Worm (Caenorhabditis elegans) whole organism, L2 larva: ENCODE data around the gene ndua-7.

Experiments
- C34F6.9 ChIP-seq: fragments of 150-350 bp; optimal IDR thresholded peaks from 2 replicates; lab custom pipeline; 2014; ENCODE audit warnings: missing biosample characterization, missing genetic modification characterization
- F13H6.1 ChIP-seq: sonication (generic microtip); optimal IDR thresholded peaks from 2 replicates; lab custom pipeline; 2016; ENCODE audit warnings: missing genetic modification characterization, missing compliant biosample characterization
- R02D3.7 ChIP-seq: fragments of 150-350 bp; optimal IDR thresholded peaks from 2 replicates; lab custom pipeline; 2014; ENCODE audit warnings: missing biosample characterization, missing genetic modification characterization
- Y55F3AM.14 ChIP-seq: fragments of 200-800 bp; sonication (Bioruptor generic); optimal IDR thresholded peaks from 2 replicates; lab custom pipeline; 2018; ENCODE audit warnings: mild to moderate bottlenecking, missing genetic modification characterization, missing compliant biosample characterization
- ZK546.5 ChIP-seq: sonication (generic microtip); optimal IDR thresholded peaks from 2 replicates; lab custom pipeline; 2017; ENCODE audit warnings: missing biosample characterization, missing genetic modification characterization
- alr-1 ChIP-seq: fragments of 150-350 bp; optimal IDR thresholded peaks from 2 replicates; lab custom pipeline; 2014; ENCODE audit warnings: missing biosample characterization, missing genetic modification characterization
- aly-2 ChIP-seq: fragments of 150-350 bp; optimal IDR thresholded peaks from 2 replicates; lab custom pipeline; 2014; ENCODE audit warnings: missing biosample characterization, missing genetic modification characterization
- ama-1 ChIP-seq: fragments of 150-350 bp; optimal IDR thresholded peaks from 2 replicates; lab custom pipeline; 2018; ENCODE audit warnings: inconsistent platforms
- blmp-1 ChIP-seq: sonication (generic microtip); optimal IDR thresholded peaks from 2 replicates; lab custom pipeline; 2017; ENCODE audit warnings: missing genetic modification characterization, mild to moderate bottlenecking, missing compliant biosample characterization, antibody characterized with exemption, moderate library complexity; ENCODE audit not compliant: insufficient read depth
- ceh-16 ChIP-seq: fragments of 150-350 bp; optimal IDR thresholded peaks from 2 replicates; lab custom pipeline; 2014; ENCODE audit warnings: missing biosample characterization, missing genetic modification characterization
- ceh-82 ChIP-seq: fragments of 150-350 bp; optimal IDR thresholded peaks from 2 replicates; lab custom pipeline; 2014; ENCODE audit warnings: missing biosample characterization, missing genetic modification characterization
- crh-2 ChIP-seq: sonication (generic microtip); optimal IDR thresholded peaks from 2 replicates; lab custom pipeline; 2017; ENCODE audit warnings: missing biosample characterization, missing genetic modification characterization
- dmd-4 ChIP-seq: sonication (generic microtip); optimal IDR thresholded peaks from 2 replicates; lab custom pipeline; 2017; ENCODE audit warnings: missing biosample characterization, missing genetic modification characterization
- egl-27 ChIP-seq: sonication (generic microtip); optimal IDR thresholded peaks from 3 replicates; lab custom pipeline; 2017; ENCODE audit warnings: missing biosample characterization, missing genetic modification reagents, missing genetic modification characterization
- elt-1 ChIP-seq: fragments of 150-350 bp; optimal IDR thresholded peaks from 2 replicates; lab custom pipeline; 2014; ENCODE audit warnings: missing biosample characterization, missing genetic modification characterization
- elt-3 ChIP-seq: sonication (generic microtip); optimal IDR thresholded peaks from 2 replicates; lab custom pipeline; 2017; ENCODE audit warnings: missing biosample characterization, missing genetic modification characterization
- fos-1 ChIP-seq: fragments of 150-350 bp; optimal IDR thresholded peaks from 2 replicates; lab custom pipeline; 2014; ENCODE audit warnings: missing biosample characterization, missing genetic modification characterization
- gmeb-1 ChIP-seq: fragments of 150-350 bp; optimal IDR thresholded peaks from 2 replicates; lab custom pipeline; 2014; ENCODE audit warnings: missing biosample characterization, missing genetic modification characterization
- lin-11 ChIP-seq: fragments of 150-350 bp; sonication (generic microtip); optimal IDR thresholded peaks from 2 replicates; lab custom pipeline; 2014; ENCODE audit warnings: missing biosample characterization, missing genetic modification characterization, inconsistent platforms, mixed read lengths
- lin-13 ChIP-seq: fragments of 150-350 bp; optimal IDR thresholded peaks from 2 replicates; lab custom pipeline; 2014; ENCODE audit warnings: missing biosample characterization, missing genetic modification reagents, missing genetic modification characterization
- lin-39 ChIP-seq: fragments of 150-350 bp; optimal IDR thresholded peaks from 2 replicates; lab custom pipeline; 2014; ENCODE audit warnings: missing biosample characterization, missing genetic modification reagents, missing genetic modification characterization
- lsy-2 ChIP-seq, 2 experiments: fragments of 150-350 bp in 1 of 2; sonication (generic microtip) in 1 of 2; optimal IDR thresholded peaks; 2 replicates each; lab custom pipeline; 2014 to 2017; ENCODE audit warnings: missing biosample characterization in 2 of 2, missing genetic modification characterization in 2 of 2
- mab-5 ChIP-seq: fragments of 150-350 bp; optimal IDR thresholded peaks from 2 replicates; lab custom pipeline; 2014; ENCODE audit warnings: missing biosample characterization, missing genetic modification characterization
- mbf-1 ChIP-seq: sonication (generic microtip); optimal IDR thresholded peaks from 2 replicates; lab custom pipeline; 2017; ENCODE audit warnings: missing biosample characterization, missing genetic modification characterization
- mdl-1 ChIP-seq, 2 experiments: fragments of 150-350 bp in 1 of 2; sonication (generic microtip) in 1 of 2; optimal IDR thresholded peaks; 2 replicates each; lab custom pipeline; 2017; ENCODE audit warnings: missing biosample characterization in 2 of 2, missing genetic modification characterization in 2 of 2
- nhr-10 ChIP-seq: sonication (generic microtip); optimal IDR thresholded peaks from 2 replicates; lab custom pipeline; 2017; ENCODE audit warnings: missing biosample characterization, missing genetic modification characterization
- nhr-11 ChIP-seq: fragments of 150-350 bp; optimal IDR thresholded peaks from 2 replicates; lab custom pipeline; 2014; ENCODE audit warnings: missing biosample characterization, missing genetic modification characterization
- nhr-12 ChIP-seq: fragments of 150-350 bp; optimal IDR thresholded peaks from 2 replicates; lab custom pipeline; 2014; ENCODE audit warnings: missing biosample characterization, missing genetic modification characterization
- nhr-129 ChIP-seq: fragments of 150-350 bp; optimal IDR thresholded peaks from 2 replicates; lab custom pipeline; 2014; ENCODE audit warnings: missing biosample characterization, missing genetic modification characterization
- nhr-21 ChIP-seq: fragments of 150-350 bp; optimal IDR thresholded peaks from 2 replicates; lab custom pipeline; 2014; ENCODE audit warnings: missing biosample characterization, missing genetic modification characterization
- nhr-23 ChIP-seq: fragments of 150-350 bp; optimal IDR thresholded peaks from 2 replicates; lab custom pipeline; 2014; ENCODE audit warnings: missing biosample characterization, missing genetic modification reagents, missing genetic modification characterization
- nhr-237 ChIP-seq: fragments of 150-350 bp; optimal IDR thresholded peaks from 2 replicates; lab custom pipeline; 2014; ENCODE audit warnings: missing biosample characterization, missing genetic modification characterization
- nhr-25 ChIP-seq: fragments of 150-350 bp; sonication (generic microtip); optimal IDR thresholded peaks from 3 replicates; lab custom pipeline; 2014; ENCODE audit warnings: missing biosample characterization, missing genetic modification characterization
- nhr-6 ChIP-seq: fragments of 150-350 bp; optimal IDR thresholded peaks from 2 replicates; lab custom pipeline; 2014; ENCODE audit warnings: missing biosample characterization, missing genetic modification characterization
- nhr-77 ChIP-seq: fragments of 150-350 bp; optimal IDR thresholded peaks from 2 replicates; lab custom pipeline; 2014; ENCODE audit warnings: missing biosample characterization, missing genetic modification characterization
- peb-1 ChIP-seq: fragments of 150-350 bp; optimal IDR thresholded peaks from 2 replicates; lab custom pipeline; 2014; ENCODE audit warnings: missing biosample characterization, missing genetic modification characterization
- sem-4 ChIP-seq: fragments of 150-350 bp; optimal IDR thresholded peaks from 2 replicates; lab custom pipeline; 2014; ENCODE audit warnings: missing biosample characterization, missing genetic modification reagents, missing genetic modification characterization
- skn-1 ChIP-seq: sonication (generic microtip); optimal IDR thresholded peaks from 2 replicates; lab custom pipeline; 2017; ENCODE audit warnings: missing biosample characterization, missing genetic modification characterization
- sma-3 ChIP-seq: sonication (generic microtip); optimal IDR thresholded peaks from 2 replicates; lab custom pipeline; 2016; ENCODE audit warnings: missing genetic modification reagents, missing genetic modification characterization, missing compliant biosample characterization
- sma-9 ChIP-seq, 2 experiments: fragments of 150-350 bp in 1 of 2; sonication (generic microtip) in 1 of 2; optimal IDR thresholded peaks; 2 replicates each; lab custom pipeline; 2014 to 2016; ENCODE audit warnings: missing genetic modification characterization in 2 of 2, mild to moderate bottlenecking in 1 of 2, missing biosample characterization in 1 of 2, missing compliant biosample characterization in 1 of 2, missing genetic modification reagents in 1 of 2, moderate library complexity in 1 of 2
- snpc-4 ChIP-seq: fragments of 150-350 bp; optimal IDR thresholded peaks from 2 replicates; lab custom pipeline; 2014; ENCODE audit warnings: missing biosample characterization, missing genetic modification characterization
- unc-39 ChIP-seq: fragments of 150-350 bp; optimal IDR thresholded peaks from 2 replicates; lab custom pipeline; 2014; ENCODE audit warnings: missing biosample characterization, missing genetic modification characterization
- unc-55 ChIP-seq: fragments of 150-350 bp; sonication (generic microtip); optimal IDR thresholded peaks from 3 replicates; lab custom pipeline; 2014; ENCODE audit warnings: missing biosample characterization, missing genetic modification reagents, missing genetic modification characterization
- unc-62 ChIP-seq: fragments of 150-350 bp; optimal IDR thresholded peaks from 2 replicates; lab custom pipeline; 2014; ENCODE audit warnings: missing biosample characterization, missing genetic modification reagents, missing genetic modification characterization
- zag-1 ChIP-seq: fragments of 150-350 bp; optimal IDR thresholded peaks from 2 replicates; lab custom pipeline; 2014; ENCODE audit warnings: missing biosample characterization, missing genetic modification characterization
- ztf-1 ChIP-seq: fragments of 200-800 bp; sonication (Bioruptor generic); conservative IDR thresholded peaks from 2 replicates; pipeline ENCODE4 v1.3.6; 2022; ENCODE audit warnings: missing genetic modification characterization, missing compliant biosample characterization
- ztf-11 ChIP-seq: sonication (generic microtip); optimal IDR thresholded peaks from 2 replicates; lab custom pipeline; 2017; ENCODE audit warnings: missing biosample characterization, missing genetic modification characterization
- ztf-4 ChIP-seq: fragments of 150-350 bp; optimal IDR thresholded peaks from 2 replicates; lab custom pipeline; 2014; ENCODE audit warnings: missing biosample characterization, missing genetic modification characterization

Gene ndua-7

DNA sequence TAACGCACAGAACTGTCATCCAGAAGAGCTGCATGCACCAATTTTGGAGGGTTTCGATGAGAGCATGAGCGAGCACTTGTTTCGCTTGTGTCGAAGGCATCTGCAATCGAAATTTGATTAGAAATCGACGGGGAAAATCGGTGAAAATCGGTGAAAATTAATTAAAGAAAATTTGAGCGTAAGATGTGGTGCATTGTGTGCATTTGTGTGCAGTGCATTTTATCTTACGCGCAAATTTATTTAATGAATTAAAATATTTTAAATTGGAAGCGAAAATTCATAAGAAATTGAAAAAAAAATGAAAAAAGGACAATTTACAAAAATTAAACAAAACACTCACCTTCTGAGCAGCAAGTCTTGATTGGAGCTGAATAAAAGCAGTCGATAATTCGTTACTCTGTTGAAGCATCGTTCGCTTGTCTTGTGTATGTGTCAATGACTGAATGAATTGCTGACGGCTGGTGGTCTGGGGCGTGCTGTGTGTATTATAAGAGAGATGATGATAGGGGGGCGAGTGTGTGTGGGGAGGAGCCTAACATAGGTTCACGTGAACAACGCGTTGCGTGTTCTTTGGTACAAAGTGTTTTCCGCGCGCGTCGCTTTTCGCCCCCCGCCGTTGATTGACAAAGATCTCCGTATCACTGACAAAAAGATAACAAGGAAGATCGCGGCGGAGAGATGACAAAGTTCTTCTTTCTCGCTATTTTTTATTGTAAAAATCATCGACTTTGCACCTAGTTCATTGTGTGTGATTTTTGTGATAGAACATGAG, 32.6 kb downstream of the ndua-7 start (continued):
- TF ChIP-seq ceh-16 (tag; lab: Kevin White, UChicago), result no peak
- peak; percentile 86 for TF ChIP-seq ztf-4 (tag; lab: Kevin White, UChicago)
- peak; percentile 53 for TF ChIP-seq C34F6.9 (tag; lab: Kevin White, UChicago)
- no peak for TF ChIP-seq nhr-12
- no peak for TF ChIP-seq unc-55 (GFP tag; lab: Kevin White, UChicago)
- peak; percentile 92 for TF ChIP-seq F13H6.1 (tag; lab: Kevin White, UChicago)
- peak; percentile 40 for TF ChIP-seq lin-11 (tag; lab: Kevin White, UChicago)

DNA sequence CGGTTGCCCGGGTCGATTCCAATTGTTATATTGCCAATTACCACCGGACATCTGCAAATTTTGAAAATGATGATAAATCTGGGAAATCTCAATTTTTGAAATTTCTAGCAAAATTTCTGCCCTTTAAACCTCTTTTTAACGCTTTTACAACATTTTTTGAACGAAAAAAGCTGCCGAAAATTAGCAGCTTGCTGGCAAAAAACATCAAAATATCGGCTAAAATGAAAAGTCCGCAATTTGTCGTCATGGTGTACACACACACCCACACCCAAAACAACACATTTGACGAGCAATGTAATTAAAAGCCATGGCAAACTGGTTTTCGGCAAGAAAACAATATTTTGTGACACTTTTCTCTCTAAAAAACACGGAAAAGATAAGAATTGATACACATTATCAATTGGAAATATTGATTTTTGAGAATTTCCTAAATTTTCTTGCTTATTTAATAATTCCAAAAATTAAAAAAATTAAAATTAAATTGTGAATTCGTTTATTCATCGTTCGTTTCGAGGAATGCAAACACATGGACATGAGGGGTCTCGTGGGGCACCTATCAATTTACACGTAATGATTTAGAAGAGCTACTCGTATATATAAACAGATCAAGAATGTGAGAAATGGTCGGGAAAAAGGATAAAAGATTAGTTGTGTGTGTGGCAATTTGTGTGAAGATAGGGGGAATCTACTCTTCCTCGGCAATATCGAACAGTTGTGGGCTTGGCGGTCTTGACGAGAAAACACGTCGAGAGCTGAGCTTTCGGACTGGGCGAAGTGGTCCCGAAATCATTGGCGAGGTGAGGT, 33.6 kb downstream of the ndua-7 start, which contains the start of gene pqn-27:
pqn-27 (minus strand) TSS at position 51 of the 804 bp plus-strand sequence.
- TF ChIP-seq lin-11 (tag; lab: Kevin White, UChicago) (no peak), ceh-16 (tag; lab: Kevin White, UChicago) (no peak), mab-5 (tag; lab: Kevin White, UChicago) (no peak), nhr-10 (tag; lab: Kevin White, UChicago) (no peak), C34F6.9 (tag; lab: Kevin White, UChicago) (peak; percentile 57), ztf-11 (no peak), fos-1 (tag; lab: Kevin White, UChicago) (peak; percentile 28), R02D3.7 (no peak), sma-9 (GFP tag; optimal IDR thresholded peaks at IDR 0.05; lab: Kevin White, UChicago) (peak; percentile 75), sma-9 (tag; optimal IDR thresholded peaks at IDR 0.05; lab: Kevin White, UChicago) (no peak), nhr-6 (tag; lab: Kevin White, UChicago) (peak; percentile 84), egl-27 (tag; lab: Kevin White, UChicago) (no peak), nhr-77 (tag; lab: Kevin White, UChicago) (no peak), nhr-11 (tag; lab: Kevin White, UChicago) (no peak), ama-1 (lab: Kevin White, UChicago) (peak; percentile 96), lin-39 (no peak), sem-4 (peak; percentile 59), nhr-21 (peak; percentile 89), ZK546.5 (tag; lab: Kevin White, UChicago) (no peak), nhr-25 (tag; lab: Kevin White, UChicago) (peak; percentile 89), mbf-1 (tag; lab: Kevin White, UChicago) (no peak), snpc-4 (tag; lab: Kevin White, UChicago) (no peak), F13H6.1 (tag; lab: Kevin White, UChicago) (peak; percentile 75), unc-62 (GFP tag; lab: Kevin White, UChicago) (peak; percentile 32), alr-1 (tag; lab: Kevin White, UChicago) (no peak), aly-2 (tag; lab: Kevin White, UChicago) (no peak), nhr-237 (tag; lab: Kevin White, UChicago) (no peak), ztf-1 (GFP tag; lab: Robert Waterston, UW) (no peak), nhr-12 (peak; percentile 12), unc-39 (no peak), peb-1 (tag; lab: Kevin White, UChicago) (no peak), Y55F3AM.14 (peak; percentile 80), gmeb-1 (tag; lab: Kevin White, UChicago) (peak; percentile 69), nhr-23 (no peak), blmp-1 (tag; lab: Kevin White, UChicago) (peak; percentile 60), sma-3 (GFP tag; lab: Kevin White, UChicago) (peak; percentile 85), elt-3 (tag; lab: Kevin White, UChicago) (no peak), dmd-4 (tag; lab: Kevin White, UChicago) (no peak), zag-1 (no peak), crh-2 (tag; lab: Kevin White, UChicago) (peak; percentile 89), elt-1 (tag; lab: Kevin White, UChicago) (no peak), lin-13 (GFP tag; lab: Kevin White, UChicago) (peak; percentile 77), lsy-2 (tag; optimal IDR thresholded peaks at IDR 0.05; lab: Kevin White, UChicago) (peak; percentile 58 to 83), unc-55 (GFP tag; lab: Kevin White, UChicago) (peak; percentile 42), skn-1 (tag; lab: Kevin White, UChicago) (peak; percentile 70), ztf-4 (tag; lab: Kevin White, UChicago) (peak; percentile 91), ceh-82 (tag; lab: Kevin White, UChicago) (no peak), nhr-129 (tag; lab: Kevin White, UChicago) (peak; percentile 60), mdl-1 (tag; optimal IDR thresholded peaks at IDR 0.05; lab: Kevin White, UChicago) (no peak)
